Fruit fly (Drosophila melanogaster): ENCODE results near the gene Tak1.

Gene Tak1

DNA sequence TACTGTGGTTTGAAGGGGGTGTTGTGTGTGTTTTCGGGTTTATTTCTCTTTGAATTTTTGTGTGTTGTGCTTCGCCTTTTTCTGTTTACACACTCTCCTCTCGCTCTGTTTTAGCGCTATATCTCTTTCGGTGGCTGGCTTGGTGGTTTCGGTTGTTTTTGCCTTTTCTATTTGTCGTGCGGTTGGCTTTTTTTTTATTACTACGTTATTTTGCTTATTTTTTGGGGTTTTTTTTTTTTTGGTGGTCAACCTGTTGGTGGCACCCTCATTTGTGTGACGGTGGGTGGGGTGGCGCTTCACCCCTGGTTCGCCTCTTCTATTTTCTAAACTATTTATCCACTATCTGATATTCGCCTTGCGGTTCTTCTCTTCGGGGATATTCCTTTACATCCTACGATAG lies 33.8 kb downstream of the Tak1 start:
- TF ChIP-seq CG32121 (GFP tag; IDR thresholded peaks at IDR 0.05) (peak; percentile 46; the same call in 1 of the 2 replicates), CG15710 (tag; optimal IDR thresholded peaks at IDR 0.05) (no peak), CG13204 (GFP tag; optimal IDR thresholded peaks at IDR 0.05) (no peak), Ets98B (GFP tag; IDR thresholded peaks at IDR 0.05) (peak; percentile 70; the same call in 1 of the 2 replicates), CG12605 (GFP tag; IDR thresholded peaks at IDR 0.05) (peak; percentile 41), CG4496 (GFP tag; IDR thresholded peaks at IDR 0.05) (peak; percentile 33; the same call in 1 of the 3 replicates), rn (GFP tag; IDR thresholded peaks at IDR 0.05) (peak; percentile 29; the same call in 1 of the 2 replicates), Snoo (tag; optimal IDR thresholded peaks at IDR 0.05) (no peak), CG14655 (GFP tag; optimal IDR thresholded peaks at IDR 0.05) (no peak)

DNA sequence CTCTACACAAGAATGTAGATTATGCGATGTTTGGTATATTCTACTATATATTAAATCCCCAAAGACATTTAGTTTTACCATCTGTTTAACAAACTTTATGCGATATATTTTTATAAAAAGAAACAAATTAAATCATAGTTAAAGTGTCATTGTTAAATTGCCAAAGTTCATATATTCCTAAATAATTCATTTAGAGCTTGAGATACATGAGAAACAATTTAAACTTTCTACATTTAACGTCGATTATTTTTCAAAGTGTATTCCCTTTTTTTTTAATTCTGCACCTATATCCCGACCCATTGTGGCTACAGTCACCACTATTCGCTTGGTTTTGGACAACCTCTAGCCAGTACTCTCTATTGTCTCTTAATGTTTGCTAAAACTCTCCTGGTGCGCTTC lies 34.7 kb downstream of the Tak1 start:
- TF ChIP-seq gl (tag; optimal IDR thresholded peaks at IDR 0.05) (no peak), CG13204 (GFP tag; optimal IDR thresholded peaks at IDR 0.05) (no peak), CG9948 (tag; optimal IDR thresholded peaks at IDR 0.05) (peak; percentile 8), Pif1B (GFP tag; optimal IDR thresholded peaks at IDR 0.05) (no peak), CG14655 (GFP tag; optimal IDR thresholded peaks at IDR 0.05) (no peak), Snoo (tag; optimal IDR thresholded peaks at IDR 0.05) (no peak)

DNA sequence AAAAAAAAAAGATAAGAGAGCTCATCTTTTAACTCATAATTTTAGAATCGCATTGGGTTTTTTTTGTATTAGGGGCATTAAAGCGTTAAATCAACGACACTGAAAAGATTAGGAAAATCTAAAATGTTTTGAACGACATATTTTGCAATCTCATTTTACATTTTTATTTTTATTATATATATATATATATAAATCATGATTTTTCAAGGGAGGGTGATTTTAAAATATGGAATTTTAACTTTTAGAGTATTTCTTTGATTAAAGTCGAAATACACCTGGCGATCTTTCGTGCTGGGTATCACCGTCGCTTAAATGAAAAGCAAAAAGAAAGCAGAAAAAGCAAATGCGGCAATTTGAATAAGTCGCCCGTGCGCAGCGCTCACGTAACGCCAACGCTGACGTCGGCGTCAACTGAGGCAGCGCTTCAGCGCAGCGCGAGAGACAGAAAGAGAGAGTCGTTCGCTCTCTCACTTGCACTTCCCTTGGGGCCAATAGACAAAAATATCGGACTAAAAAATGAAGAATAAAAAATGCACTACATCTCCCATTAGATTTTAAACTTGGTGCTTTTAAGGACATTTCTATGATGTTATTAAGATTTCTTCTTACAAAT lies 35.2 kb downstream of the Tak1 start:
- TF ChIP-seq CG14655 (GFP tag; optimal IDR thresholded peaks at IDR 0.05) (peak; percentile 10), CG9948 (tag; optimal IDR thresholded peaks at IDR 0.05) (peak; percentile 33), Snoo (tag; optimal IDR thresholded peaks at IDR 0.05) (peak; percentile 33), CG8301 (tag; optimal IDR thresholded peaks at IDR 0.05) (no peak)

DNA sequence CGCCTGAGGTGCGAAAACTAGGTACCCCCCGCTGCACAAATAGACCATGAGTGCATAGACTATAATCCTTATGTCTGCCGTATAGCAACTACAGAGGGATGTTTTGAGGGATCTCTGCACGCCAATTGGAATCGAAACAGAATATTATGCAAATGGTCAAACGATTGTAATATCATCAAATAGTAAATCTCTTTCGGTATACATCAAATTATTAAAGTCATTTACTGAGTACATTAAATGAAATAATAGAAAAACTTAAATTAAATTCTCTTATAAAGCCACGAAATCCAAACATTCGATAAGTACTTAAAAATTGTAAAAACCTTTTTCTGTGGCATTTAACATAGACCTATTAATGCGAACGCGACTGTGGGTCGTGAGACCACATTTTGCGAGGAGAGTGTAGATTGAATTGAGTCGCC lies 36.0 kb downstream of the Tak1 start:
- peak; percentile 70 for TF ChIP-seq Pif1B (GFP tag; optimal IDR thresholded peaks at IDR 0.05)
- TF ChIP-seq Snoo (tag; optimal IDR thresholded peaks at IDR 0.05): peak; percentile 58
- peak; percentile 25 for TF ChIP-seq CG13204 (GFP tag; optimal IDR thresholded peaks at IDR 0.05)
- TF ChIP-seq D1 (tag; optimal IDR thresholded peaks at IDR 0.05): peak; percentile 45
- TF ChIP-seq CG32121 (GFP tag; IDR thresholded peaks at IDR 0.05): no peak
- no peak for TF ChIP-seq CG4496 (GFP tag; IDR thresholded peaks at IDR 0.05)
- peak; percentile 81 for TF ChIP-seq CG8301 (tag; optimal IDR thresholded peaks at IDR 0.05)
- no peak for TF ChIP-seq gl (tag; optimal IDR thresholded peaks at IDR 0.05)
- TF ChIP-seq CG9948 (tag; optimal IDR thresholded peaks at IDR 0.05): peak; percentile 64
- TF ChIP-seq CG17806 (tag; optimal IDR thresholded peaks at IDR 0.05): peak; percentile 61
- peak; percentile 72 for TF ChIP-seq Pif1A (GFP tag; optimal IDR thresholded peaks at IDR 0.05)
- peak; percentile 85 for TF ChIP-seq CG14655 (GFP tag; optimal IDR thresholded peaks at IDR 0.05)
- TF ChIP-seq rn (GFP tag; IDR thresholded peaks at IDR 0.05): no peak
- peak; percentile 60; the same call in 1 of the 3 replicates for TF ChIP-seq fd96Ca (GFP tag; IDR thresholded peaks at IDR 0.05)
- no peak for TF ChIP-seq CG12605 (GFP tag; IDR thresholded peaks at IDR 0.05)
- peak; percentile 78 for TF ChIP-seq CG8159 (tag; optimal IDR thresholded peaks at IDR 0.05)
- TF ChIP-seq CG10348 (GFP tag; IDR thresholded peaks at IDR 0.05): no peak
- TF ChIP-seq EcR (GFP tag; optimal IDR thresholded peaks at IDR 0.05): no peak
- TF ChIP-seq CG15710 (tag; optimal IDR thresholded peaks at IDR 0.05): peak; percentile 66
- 0 out of 2 replicates have a peak, but pooled peaks have one; percentile 32 for TF ChIP-seq Ets98B (GFP tag; IDR thresholded peaks at IDR 0.05)
- TF ChIP-seq CG34367 (tag; optimal IDR thresholded peaks at IDR 0.05): peak; percentile 31

DNA sequence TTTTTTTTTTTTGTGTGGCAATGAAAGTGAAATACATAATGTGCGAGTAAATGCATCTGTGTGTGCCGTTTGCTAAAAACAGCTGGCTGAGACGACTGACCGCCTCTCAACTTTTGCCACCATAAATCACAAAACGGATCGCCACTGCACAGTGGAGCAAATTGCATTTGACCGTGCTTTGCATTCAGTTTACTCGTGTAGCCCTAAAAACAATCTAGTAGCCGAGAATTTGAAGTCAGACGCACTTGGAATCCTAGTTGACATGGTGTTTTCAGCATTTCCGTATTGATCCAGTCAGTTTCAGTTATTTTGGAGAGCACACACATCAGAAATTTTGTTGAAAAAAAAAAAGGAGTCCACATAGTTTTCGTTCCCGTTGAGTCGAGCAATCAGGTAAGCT lies 38.8 kb downstream of the Tak1 start, which contains the start of gene CG15461:
CG15461 (plus strand) TSS at position 301 of the 400 bp plus-strand sequence.
- TF ChIP-seq EcR (GFP tag; optimal IDR thresholded peaks at IDR 0.05) (no peak), CG15710 (tag; optimal IDR thresholded peaks at IDR 0.05) (no peak), CG8301 (tag; optimal IDR thresholded peaks at IDR 0.05) (no peak), Pif1A (GFP tag; optimal IDR thresholded peaks at IDR 0.05) (no peak), CG13204 (GFP tag; optimal IDR thresholded peaks at IDR 0.05) (no peak), CG14655 (GFP tag; optimal IDR thresholded peaks at IDR 0.05) (no peak), D1 (tag; optimal IDR thresholded peaks at IDR 0.05) (no peak), CG12605 (GFP tag; IDR thresholded peaks at IDR 0.05) (no peak), Pif1B (GFP tag; optimal IDR thresholded peaks at IDR 0.05) (no peak), Ets98B (GFP tag; IDR thresholded peaks at IDR 0.05) (no peak)

DNA sequence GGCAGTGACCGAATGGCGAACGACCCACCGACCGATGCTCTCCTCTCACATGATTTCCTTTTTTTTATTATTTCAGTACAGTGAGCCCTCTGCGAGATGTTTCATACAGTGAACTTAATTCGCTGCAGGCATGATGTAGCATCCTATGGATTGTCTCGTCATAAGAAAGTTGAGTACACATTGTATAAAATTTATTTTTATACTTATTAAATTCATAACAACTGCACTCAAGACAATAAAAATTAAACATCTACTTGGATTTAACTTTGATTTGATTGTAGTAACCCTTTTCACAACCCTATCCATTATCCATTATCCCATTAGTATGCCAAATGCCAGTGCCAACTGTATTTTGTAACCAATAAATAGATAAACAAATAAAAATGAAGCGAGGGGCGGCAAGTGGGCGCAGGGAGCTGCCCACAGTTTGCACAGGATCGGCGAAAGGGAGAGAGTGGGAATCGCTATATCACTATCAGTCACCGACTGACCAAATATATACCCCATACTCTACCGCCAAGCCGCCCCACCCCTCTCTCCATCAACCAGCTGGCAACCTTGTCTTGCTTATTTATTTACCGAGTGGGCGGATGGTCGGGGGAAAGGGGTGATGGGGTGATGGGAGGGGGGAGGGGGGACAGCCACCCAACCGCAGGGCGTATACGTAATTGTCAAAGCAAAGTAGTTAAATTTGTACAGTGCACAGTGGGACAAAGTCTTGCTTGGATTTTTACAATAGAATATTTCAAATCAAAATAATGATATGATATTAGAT lies 41.8 kb downstream of the Tak1 start:
- TF ChIP-seq Pif1B (GFP tag; optimal IDR thresholded peaks at IDR 0.05): peak; percentile 54
- no peak for TF ChIP-seq CG13204 (GFP tag; optimal IDR thresholded peaks at IDR 0.05)
- no peak for TF ChIP-seq rn (GFP tag; IDR thresholded peaks at IDR 0.05)
- peak; percentile 63 for TF ChIP-seq CG15710 (tag; optimal IDR thresholded peaks at IDR 0.05)
- TF ChIP-seq CG17806 (tag; optimal IDR thresholded peaks at IDR 0.05): peak; percentile 63
- peak; percentile 58 for TF ChIP-seq CG9948 (tag; optimal IDR thresholded peaks at IDR 0.05)
- TF ChIP-seq CG32121 (GFP tag; IDR thresholded peaks at IDR 0.05): peak; percentile 66
- no peak for TF ChIP-seq Snoo (tag; optimal IDR thresholded peaks at IDR 0.05)
- peak; percentile 54; the same call in 2 of the 3 replicates for TF ChIP-seq fd96Ca (GFP tag; IDR thresholded peaks at IDR 0.05)
- TF ChIP-seq CG8301 (tag; optimal IDR thresholded peaks at IDR 0.05): peak; percentile 56
- TF ChIP-seq CG10348 (GFP tag; IDR thresholded peaks at IDR 0.05): no peak
- no peak for TF ChIP-seq Ets98B (GFP tag; IDR thresholded peaks at IDR 0.05)
- peak; percentile 29 for TF ChIP-seq CG34367 (tag; optimal IDR thresholded peaks at IDR 0.05)
- TF ChIP-seq EcR (GFP tag; optimal IDR thresholded peaks at IDR 0.05): peak; percentile 45
- TF ChIP-seq CG4496 (GFP tag; IDR thresholded peaks at IDR 0.05): peak; percentile 46; the same call in 1 of the 3 replicates
- TF ChIP-seq D1 (tag; optimal IDR thresholded peaks at IDR 0.05): no peak
- peak; percentile 72 for TF ChIP-seq CG14655 (GFP tag; optimal IDR thresholded peaks at IDR 0.05)
- TF ChIP-seq CG8159 (tag; optimal IDR thresholded peaks at IDR 0.05): peak; percentile 78
- TF ChIP-seq CG12605 (GFP tag; IDR thresholded peaks at IDR 0.05): no peak
- peak; percentile 51 for TF ChIP-seq Pif1A (GFP tag; optimal IDR thresholded peaks at IDR 0.05)
- TF ChIP-seq gl (tag; optimal IDR thresholded peaks at IDR 0.05): no peak

Measured in whole organism, pupa.